Worm (Caenorhabditis elegans) whole organism, L1 larva: ENCODE measurements around the gene C15H9.11.

Experiments used
- C34B4.2 ChIP-seq: sonication (generic microtip); optimal IDR thresholded peaks from 2 replicates; lab custom pipeline; 2017; ENCODE audit warnings: mild to moderate bottlenecking, missing genetic modification characterization, missing compliant biosample characterization
- Y116A8C.19 ChIP-seq: sonication (generic microtip); optimal IDR thresholded peaks from 2 replicates; lab custom pipeline; 2016; ENCODE audit warnings: missing compliant biosample characterization, missing genetic modification characterization, borderline replicate concordance
- ama-1 ChIP-seq: fragments of 150-350 bp; optimal IDR thresholded peaks from 2 replicates; lab custom pipeline; 2014
- blmp-1 ChIP-seq: fragments of 150-350 bp; optimal IDR thresholded peaks from 2 replicates; lab custom pipeline; 2014; ENCODE audit warnings: missing biosample characterization, missing genetic modification characterization
- ceh-8 ChIP-seq: fragments of 200-800 bp; sonication (Bioruptor generic); optimal IDR thresholded peaks from 2 replicates; lab custom pipeline; 2018; ENCODE audit warnings: mild to moderate bottlenecking, missing genetic modification characterization, moderate library complexity, missing compliant biosample characterization
- ceh-82 ChIP-seq, 3 experiments: fragments of 150-350 bp in 1 of 3; sonication (generic microtip) in 2 of 3; optimal IDR thresholded peaks; 2 replicates each; lab custom pipeline; 2014 to 2017; ENCODE audit warnings: missing biosample characterization in 3 of 3, missing genetic modification characterization in 3 of 3
- dsc-1 ChIP-seq: sonication (generic microtip); optimal IDR thresholded peaks from 2 replicates; lab custom pipeline; 2016; ENCODE audit warnings: mild to moderate bottlenecking, missing genetic modification characterization, missing compliant biosample characterization
- efl-1 ChIP-seq, 4 experiments: fragments of 150-350 bp; optimal IDR thresholded peaks in 3 of 4; peaks in 1 of 4; 1 replicate in 1 of 4; 2 replicates in 3 of 4; lab custom pipeline; 2014; ENCODE audit warnings: missing biosample characterization in 2 of 4, missing genetic modification characterization in 2 of 4, missing genetic modification reagents in 2 of 4
- egl-13 ChIP-seq: sonication (generic microtip); optimal IDR thresholded peaks from 2 replicates; lab custom pipeline; 2016; ENCODE audit warnings: missing genotype, missing genetic modification reagents, missing genetic modification characterization, missing compliant biosample characterization
- elt-2 ChIP-seq: sonication (generic microtip); optimal IDR thresholded peaks from 2 replicates; lab custom pipeline; 2016; ENCODE audit warnings: missing genetic modification characterization, mild to moderate bottlenecking, inconsistent platforms, missing compliant biosample characterization, missing genetic modification reagents
- elt-3 ChIP-seq, 6 experiments: fragments of 150-350 bp in 1 of 6; sonication (generic microtip); optimal IDR thresholded peaks; 2 replicates each; lab custom pipeline; 2017 to 2018; ENCODE audit warnings: missing biosample characterization in 6 of 6, missing genetic modification characterization in 6 of 6, inconsistent platforms in 1 of 6
- fkh-10 ChIP-seq: sonication (generic microtip); optimal IDR thresholded peaks from 2 replicates; lab custom pipeline; 2017; ENCODE audit warnings: missing biosample characterization, missing genetic modification reagents, missing genetic modification characterization
- fkh-8 ChIP-seq: sonication (generic microtip); optimal IDR thresholded peaks from 2 replicates; lab custom pipeline; 2016; ENCODE audit warnings: mild to moderate bottlenecking, missing genetic modification characterization, missing compliant biosample characterization
- grh-1 ChIP-seq: fragments of 200-800 bp; sonication (Bioruptor generic); IDR thresholded peaks from 2 replicates; pipeline ENCODE4 v1.3.6; 2022; ENCODE audit warnings: missing genetic modification reagents, missing genetic modification characterization, missing compliant biosample characterization
- hpl-2 ChIP-seq: fragments of 150-350 bp; optimal IDR thresholded peaks from 2 replicates; lab custom pipeline; 2014; ENCODE audit warnings: missing biosample characterization, missing genetic modification reagents, missing genetic modification characterization
- lin-14 ChIP-seq: fragments of 200-800 bp; sonication (Bioruptor generic); optimal IDR thresholded peaks from 2 replicates; lab custom pipeline; 2018; ENCODE audit warnings: mild to moderate bottlenecking, missing genetic modification characterization, moderate library complexity, missing compliant biosample characterization
- lin-15B ChIP-seq: fragments of 150-350 bp; sonication (generic microtip); optimal IDR thresholded peaks from 3 replicates; lab custom pipeline; 2014; ENCODE audit warnings: missing biosample characterization, missing genetic modification characterization
- lin-35 ChIP-seq, 2 experiments: fragments of 150-350 bp; optimal IDR thresholded peaks; 2 replicates each; lab custom pipeline; 2014; ENCODE audit warnings: missing biosample characterization in 2 of 2, missing genetic modification characterization in 2 of 2, missing genetic modification reagents in 2 of 2
- lsy-2 ChIP-seq, 2 experiments: fragments of 150-350 bp; optimal IDR thresholded peaks; 2 replicates each; lab custom pipeline; 2014; ENCODE audit warnings: missing biosample characterization in 2 of 2, missing genetic modification characterization in 2 of 2
- mef-2 ChIP-seq: fragments of 150-350 bp; optimal IDR thresholded peaks from 2 replicates; lab custom pipeline; 2014; ENCODE audit warnings: missing biosample characterization, missing genetic modification characterization
- mep-1 ChIP-seq: fragments of 150-350 bp; optimal IDR thresholded peaks from 2 replicates; lab custom pipeline; 2014; ENCODE audit warnings: missing biosample characterization, missing genetic modification characterization
- nhr-12 ChIP-seq: sonication (generic microtip); optimal IDR thresholded peaks from 2 replicates; lab custom pipeline; 2017; ENCODE audit warnings: missing biosample characterization, missing genetic modification characterization
- nhr-20 ChIP-seq: sonication (generic microtip); optimal IDR thresholded peaks from 2 replicates; lab custom pipeline; 2016; ENCODE audit warnings: mild to moderate bottlenecking, missing genetic modification characterization, missing compliant biosample characterization
- nhr-28 ChIP-seq: fragments of 150-350 bp; optimal IDR thresholded peaks from 2 replicates; lab custom pipeline; 2014; ENCODE audit warnings: missing biosample characterization, missing genetic modification characterization
- nhr-47 ChIP-seq: sonication (generic microtip); optimal IDR thresholded peaks from 2 replicates; lab custom pipeline; 2016; ENCODE audit warnings: mild to moderate bottlenecking, missing genetic modification characterization, moderate library complexity, missing compliant biosample characterization
- nhr-71 ChIP-seq: sonication (generic microtip); optimal IDR thresholded peaks from 2 replicates; lab custom pipeline; 2016; ENCODE audit warnings: mild to moderate bottlenecking, missing genetic modification characterization, moderate library complexity, missing compliant biosample characterization
- nhr-77 ChIP-seq: fragments of 150-350 bp; optimal IDR thresholded peaks from 2 replicates; lab custom pipeline; 2014; ENCODE audit warnings: missing biosample characterization, missing genetic modification characterization
- nhr-84 ChIP-seq: sonication (generic microtip); optimal IDR thresholded peaks from 2 replicates; lab custom pipeline; 2017; ENCODE audit warnings: missing biosample characterization, missing genetic modification characterization
- nhr-85 ChIP-seq: sonication (generic microtip); peaks from one replicate; lab custom pipeline; 2016; ENCODE audit warnings: missing genetic modification characterization, inconsistent platforms, missing compliant biosample characterization
- rnt-1 ChIP-seq: sonication (generic microtip); optimal IDR thresholded peaks from 2 replicates; lab custom pipeline; 2016; ENCODE audit warnings: mild to moderate bottlenecking, missing genetic modification characterization, moderate library complexity, missing compliant biosample characterization
- snu-23 ChIP-seq: sonication (generic microtip); optimal IDR thresholded peaks from 2 replicates; lab custom pipeline; 2016; ENCODE audit warnings: missing genetic modification characterization, missing compliant biosample characterization
- sptf-1 ChIP-seq: fragments of 150-350 bp; optimal IDR thresholded peaks from 2 replicates; lab custom pipeline; 2014; ENCODE audit warnings: missing biosample characterization, missing genetic modification characterization
- swsn-7 ChIP-seq: sonication (generic microtip); optimal IDR thresholded peaks from 2 replicates; lab custom pipeline; 2016; ENCODE audit warnings: missing genetic modification characterization, missing compliant biosample characterization
- tbx-2 ChIP-seq: sonication (generic microtip); optimal IDR thresholded peaks from 2 replicates; lab custom pipeline; 2016; ENCODE audit warnings: missing genetic modification characterization, missing compliant biosample characterization
- unc-130 ChIP-seq: fragments of 150-350 bp; optimal IDR thresholded peaks from 2 replicates; lab custom pipeline; 2017; ENCODE audit warnings: missing biosample characterization, missing genetic modification characterization, inconsistent platforms
- unc-86 ChIP-seq: sonication (generic microtip); optimal IDR thresholded peaks from 2 replicates; lab custom pipeline; 2016; ENCODE audit warnings: missing genetic modification characterization, missing compliant biosample characterization
- vab-15 ChIP-seq: sonication (generic microtip); optimal IDR thresholded peaks from 2 replicates; lab custom pipeline; 2017; ENCODE audit warnings: missing genotype, mild to moderate bottlenecking, missing genetic modification characterization, missing compliant biosample characterization
- xbp-1 ChIP-seq: sonication (generic microtip); optimal IDR thresholded peaks from 2 replicates; lab custom pipeline; 2016; ENCODE audit warnings: missing genetic modification characterization, missing compliant biosample characterization
- zip-4 ChIP-seq: fragments of 200-800 bp; sonication (Bioruptor generic); optimal IDR thresholded peaks from 2 replicates; lab custom pipeline; 2018; ENCODE audit warnings: mild to moderate bottlenecking, missing genetic modification characterization, moderate library complexity, missing compliant biosample characterization
- ztf-11 ChIP-seq, 2 experiments: sonication (generic microtip); optimal IDR thresholded peaks; 2 replicates each; lab custom pipeline; 2016 to 2017; ENCODE audit warnings: missing genetic modification characterization in 2 of 2, missing biosample characterization in 1 of 2, missing compliant biosample characterization in 1 of 2

C15H9.11 gene

ce11 chrX:6129277-6129676 lies 26.1 kb upstream of the C15H9.11 start:
- TF ChIP-seq nhr-84, result no peak
- no peak for TF ChIP-seq sptf-1 (tag; lab: Kevin White, UChicago)
- no peak for TF ChIP-seq xbp-1 (tag; lab: Kevin White, UChicago)
- TF ChIP-seq vab-15, result no peak
- TF ChIP-seq nhr-20 (tag; lab: Kevin White, UChicago), result peak; percentile 1
- no peak for TF ChIP-seq zip-4 (GFP tag; lab: Kevin White, UChicago)
- no peak for TF ChIP-seq blmp-1
- no peak for TF ChIP-seq C34B4.2
- no peak for TF ChIP-seq unc-130 (tag; lab: Kevin White, UChicago)
- TF ChIP-seq ama-1 (lab: Kevin White, UChicago), result no peak
- no peak for TF ChIP-seq grh-1 (GFP tag; lab: Robert Waterston, UW)
- no peak for TF ChIP-seq mef-2
- no peak for TF ChIP-seq nhr-12 (tag; lab: Kevin White, UChicago)
- no peak for TF ChIP-seq unc-86 (tag; lab: Kevin White, UChicago)
- peak; percentile 15 for TF ChIP-seq nhr-71 (tag; lab: Kevin White, UChicago)
- no peak for TF ChIP-seq nhr-85
- TF ChIP-seq egl-13, result no peak
- TF ChIP-seq efl-1 (optimal IDR thresholded peaks at IDR 0.05; lab: Kevin White, UChicago), result no peak
- peak in 1 of 2 experiments; percentile 27 for TF ChIP-seq efl-1 (GFP tag; optimal IDR thresholded peaks at IDR 0.05 in 1 of 2; lab: Kevin White, UChicago)
- TF ChIP-seq ceh-8, result no peak
- TF ChIP-seq mep-1 (tag; lab: Kevin White, UChicago), result no peak
- TF ChIP-seq nhr-28 (tag; lab: Kevin White, UChicago), result no peak
- peak; percentile 2 for TF ChIP-seq lin-14
- peak; percentile 42 for TF ChIP-seq nhr-77
- peak; percentile 53 for TF ChIP-seq elt-2 (tag; lab: Kevin White, UChicago)
- no peak for TF ChIP-seq swsn-7 (tag; lab: Kevin White, UChicago)
- peak in 1 of 2 experiments; percentile 19 for TF ChIP-seq lin-35 (GFP tag; optimal IDR thresholded peaks at IDR 0.05; lab: Kevin White, UChicago)

ce11 chrX:6128773-6129172 lies 25.6 kb upstream of the C15H9.11 start:
- TF ChIP-seq nhr-85 (peak; percentile 59), hpl-2 (no peak), elt-3 (tag; optimal IDR thresholded peaks at IDR 0.05; lab: Kevin White, UChicago) (peak in 2 of 6 experiments; percentile 7 to 52), blmp-1 (no peak)

- TF ChIP-seq nhr-77, result no peak
- peak; percentile 26 for TF ChIP-seq snu-23
- peak; percentile 44 for TF ChIP-seq rnt-1 (tag; lab: Kevin White, UChicago)
- TF ChIP-seq lin-15B (tag; lab: Kevin White, UChicago), result no peak
- peak; percentile 76 for TF ChIP-seq lin-14
- no peak for TF ChIP-seq grh-1 (GFP tag; lab: Robert Waterston, UW)
- peak; percentile 57 for TF ChIP-seq dsc-1 (tag; lab: Kevin White, UChicago)
- peak; percentile 12 for TF ChIP-seq fkh-8 (tag; lab: Kevin White, UChicago)
- peak; percentile 25 for TF ChIP-seq swsn-7 (tag; lab: Kevin White, UChicago)
- TF ChIP-seq Y116A8C.19, result no peak
- peak; percentile 5 for TF ChIP-seq xbp-1 (tag; lab: Kevin White, UChicago)
- TF ChIP-seq nhr-47 (tag; lab: Kevin White, UChicago), result peak; percentile 15
- peak; percentile 10 for TF ChIP-seq nhr-20 (tag; lab: Kevin White, UChicago)
- TF ChIP-seq fkh-10 (GFP tag; lab: Kevin White, UChicago), result peak; percentile 32
- peak; percentile 47 for TF ChIP-seq tbx-2 (tag; lab: Kevin White, UChicago)
- TF ChIP-seq ceh-82 (tag; optimal IDR thresholded peaks at IDR 0.05; lab: Kevin White, UChicago), result peak in 2 of 3 experiments; percentile 25 to 26
- peak in 1 of 2 experiments; percentile 30 for TF ChIP-seq lsy-2 (tag; optimal IDR thresholded peaks at IDR 0.05; lab: Kevin White, UChicago)
- TF ChIP-seq ztf-11 (tag; optimal IDR thresholded peaks at IDR 0.05; lab: Kevin White, UChicago), result no peak
- peak; percentile 39 for TF ChIP-seq nhr-71 (tag; lab: Kevin White, UChicago)
Measured at ce11 chrX:6128225-6128686, 25.1 kb upstream of the C15H9.11 start, which contains the start of gene C15H9.9. Gene C15H9.9 (minus strand): TSS chrX:6128275.
